Worm (Caenorhabditis elegans) whole organism, midembryonic: ENCODE measurements around the gene slc-36.5.

Experiments used
- T22C8.4 ChIP-seq: fragments of 200-800 bp; sonication (Bioruptor generic); IDR thresholded peaks from 2 replicates; pipeline ENCODE4 v1.3.6; 2022; ENCODE audit warnings: missing genetic modification characterization, missing compliant biosample characterization
- flt-1 ChIP-seq: fragments of 200-800 bp; sonication (Bioruptor generic); IDR thresholded peaks from 2 replicates; pipeline ENCODE4 v1.3.6; 2022; ENCODE audit warnings: missing genetic modification characterization, missing compliant biosample characterization
- klf-2 ChIP-seq: fragments of 200-800 bp; sonication (Bioruptor generic); conservative IDR thresholded peaks from 2 replicates; pipeline ENCODE4 v1.3.6; 2022; ENCODE audit warnings: missing genetic modification reagents, missing genetic modification characterization, missing compliant biosample characterization
- ref-1 ChIP-seq: fragments of 200-800 bp; sonication (Bioruptor generic); conservative IDR thresholded peaks from 2 replicates; pipeline ENCODE4 v1.3.6; 2022; ENCODE audit warnings: missing genetic modification reagents, missing genetic modification characterization, missing compliant biosample characterization
- tab-1 ChIP-seq: fragments of 200-800 bp; sonication (Bioruptor generic); IDR thresholded peaks from 2 replicates; pipeline ENCODE4 v1.3.6; 2022; ENCODE audit warnings: missing genetic modification characterization, missing compliant biosample characterization

ce11 chrII:6830012-6830411 is 46.8 kb downstream of the slc-36.5 start:
- TF ChIP-seq tab-1 (no peak), ref-1 (no peak), flt-1 (no peak), klf-2 (GFP tag; lab: Robert Waterston, UW) (no peak), T22C8.4 (GFP tag; lab: Robert Waterston, UW) (no peak)
